Worm (Caenorhabditis elegans): Measurements from ENCODE around the gene Y39F10C.3.

DNA sequence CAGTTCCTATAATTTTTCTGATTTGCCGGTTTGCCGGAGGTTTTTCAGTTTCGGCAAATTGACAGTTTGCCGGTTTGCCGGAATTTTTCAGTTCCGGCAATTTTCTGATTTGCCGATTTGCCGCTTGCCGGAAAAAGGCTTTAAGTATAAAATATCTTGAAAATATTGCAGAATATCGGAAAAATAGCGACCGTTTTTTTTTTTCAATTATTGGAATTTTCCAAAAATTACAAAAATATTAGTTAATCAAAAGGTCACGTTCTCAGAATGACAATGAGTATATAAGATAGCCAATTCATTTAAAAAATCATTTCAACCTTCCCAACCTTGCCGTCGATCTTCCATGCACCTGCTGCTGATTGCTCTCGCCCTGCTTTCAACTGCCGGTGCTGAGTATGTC lies 8.1 kb downstream of the Y39F10C.3 start, which contains the start of gene T02H6.7:
- TF ChIP-seq ama-1 (optimal IDR thresholded peaks at IDR 0.05) (no peak), B0310.2 (tag; optimal IDR thresholded peaks at IDR 0.05) (no peak), ets-7 (tag; optimal IDR thresholded peaks at IDR 0.05) (no peak), pes-1 (GFP tag; IDR thresholded peaks at IDR 0.05) (no peak), aly-1 (tag; optimal IDR thresholded peaks at IDR 0.05) (no peak), ceh-13 (GFP tag; optimal IDR thresholded peaks at IDR 0.05) (no peak), scrt-1 (GFP tag; IDR thresholded peaks at IDR 0.05) (no peak), tbx-11 (GFP tag; IDR thresholded peaks at IDR 0.05) (no peak), F13C5.2 (tag; optimal IDR thresholded peaks at IDR 0.05) (no peak), flt-1 (GFP tag; IDR thresholded peaks at IDR 0.05) (no peak), hmg-4 (GFP tag; optimal IDR thresholded peaks at IDR 0.05) (no peak), sea-1 (GFP tag; conservative IDR thresholded peaks at IDR 0.05) (no peak), ceh-36 (tag; optimal IDR thresholded peaks at IDR 0.05) (no peak), tra-4 (tag; optimal IDR thresholded peaks at IDR 0.05) (no peak)

All from whole organism, early embryonic.